ENCODE assay signal across 1 fruit fly cellular context in the genomic region with DNA sequence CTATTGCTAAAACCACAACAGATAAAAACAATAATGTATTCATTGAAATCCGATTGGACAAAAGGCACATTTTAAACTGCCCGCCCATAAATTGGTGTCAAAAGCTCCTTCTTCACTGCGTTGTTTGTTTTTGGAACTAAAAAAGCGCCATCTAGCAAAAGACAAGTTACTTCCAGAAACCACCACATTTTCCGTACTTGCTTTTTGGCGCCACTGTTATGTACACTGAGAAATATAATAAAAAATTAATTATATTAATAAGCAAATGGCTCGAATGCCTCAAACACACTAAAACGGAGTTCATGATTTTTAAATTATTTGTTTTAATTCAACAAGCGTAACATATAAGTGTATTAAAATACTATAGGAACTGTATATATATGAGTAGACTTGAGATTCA.
A peak's percentile ranks its signal among the peaks of the same experiment; 100 is the strongest.
TF ChIP-seq lines count a peak whose summit lies in the region.

No protein-coding gene starts in this region.

TF ChIP-seq in whole organism, embryonic, 481 proteins besides CTCF, POLR2A, EP300 and RAD21 (continued from another document and continues in another):
- peak; percentile 90 for TF ChIP-seq zfh1 (GFP tag; IDR thresholded peaks at IDR 0.05; lab: Robert Waterston, UW)
- peak; percentile 52 for TF ChIP-seq Ravus (GFP tag; IDR thresholded peaks at IDR 0.05; lab: Robert Waterston, UW)
- TF ChIP-seq aop (GFP tag; IDR thresholded peaks at IDR 0.05; lab: Robert Waterston, UW) = no peak
- peak; percentile 82 for TF ChIP-seq ap (GFP tag; IDR thresholded peaks at IDR 0.05; lab: Robert Waterston, UW)
- TF ChIP-seq CG11456 (GFP tag; IDR thresholded peaks at IDR 0.05; lab: Robert Waterston, UW) = peak; percentile 97
- TF ChIP-seq CG4282 (GFP tag; optimal IDR thresholded peaks at IDR 0.05; lab: Kevin White, UChicago) = peak; percentile 29
- TF ChIP-seq run (tag; optimal IDR thresholded peaks at IDR 0.05; lab: Kevin White, UChicago) = peak; percentile 70
- peak; percentile 89 for TF ChIP-seq sisA (GFP tag; IDR thresholded peaks at IDR 0.05; lab: Robert Waterston, UW)
- TF ChIP-seq CG10366 (GFP tag; IDR thresholded peaks at IDR 0.05; lab: Robert Waterston, UW) = peak; percentile 88
- peak; percentile 81 for TF ChIP-seq zen (tag; optimal IDR thresholded peaks at IDR 0.05; lab: Kevin White, UChicago)
- no peak for TF ChIP-seq crol (GFP tag; IDR thresholded peaks at IDR 0.05; lab: Robert Waterston, UW)
- TF ChIP-seq da (GFP tag; optimal IDR thresholded peaks at IDR 0.05; lab: Kevin White, UChicago) = peak; percentile 26
- peak; percentile 76 for TF ChIP-seq CG15601 (tag; optimal IDR thresholded peaks at IDR 0.05; lab: Kevin White, UChicago)
- peak; percentile 77 for TF ChIP-seq CG4730 (GFP tag; IDR thresholded peaks at IDR 0.05; lab: Robert Waterston, UW)
- peak; percentile 41; the same call in 1 of the 2 replicates for TF ChIP-seq ato (GFP tag; IDR thresholded peaks at IDR 0.05; lab: Robert Waterston, UW; ENCODE audit: partially characterized antibody)
- peak; percentile 78 for TF ChIP-seq ind (GFP tag; optimal IDR thresholded peaks at IDR 0.05; lab: Kevin White, UChicago)
- peak; percentile 79 for TF ChIP-seq CG2120 (GFP tag; optimal IDR thresholded peaks at IDR 0.05; lab: Kevin White, UChicago)
- no peak for TF ChIP-seq unc-4 (GFP tag; IDR thresholded peaks at IDR 0.05; lab: Robert Waterston, UW; ENCODE audit: partially characterized antibody)
- TF ChIP-seq p53 (GFP tag; optimal IDR thresholded peaks at IDR 0.05; lab: Kevin White, UChicago) = peak; percentile 50
- peak; percentile 95 for TF ChIP-seq Dp (GFP tag; optimal IDR thresholded peaks at IDR 0.05; lab: Kevin White, UChicago)
- peak; percentile 55 for TF ChIP-seq tup (GFP tag; optimal IDR thresholded peaks at IDR 0.05; lab: Kevin White, UChicago)
- TF ChIP-seq insv (GFP tag; optimal IDR thresholded peaks at IDR 0.05; lab: Kevin White, UChicago) = peak in 1 of 2 experiments; percentile 70
- peak; percentile 54 for TF ChIP-seq CG3407 (GFP tag; optimal IDR thresholded peaks at IDR 0.05; lab: Kevin White, UChicago)
- TF ChIP-seq CG12155 (GFP tag; optimal IDR thresholded peaks at IDR 0.05; lab: Kevin White, UChicago) = peak; percentile 64
- TF ChIP-seq CG14667 (GFP tag; IDR thresholded peaks at IDR 0.05; lab: Robert Waterston, UW) = peak; percentile 75
- no peak for TF ChIP-seq Tbp (GFP tag; optimal IDR thresholded peaks at IDR 0.05; lab: Kevin White, UChicago)
- TF ChIP-seq otp (GFP tag; IDR thresholded peaks at IDR 0.05; lab: Robert Waterston, UW) = peak; percentile 85
- TF ChIP-seq jumu (GFP tag; optimal IDR thresholded peaks at IDR 0.05; lab: Kevin White, UChicago) = peak; percentile 26
- TF ChIP-seq rib (GFP tag; IDR thresholded peaks at IDR 0.05; lab: Robert Waterston, UW) = peak; percentile 24; the same call in 1 of the 2 replicates
- no peak for TF ChIP-seq CG13894 (tag; optimal IDR thresholded peaks at IDR 0.05; lab: Kevin White, UChicago)
- peak; percentile 59 for TF ChIP-seq CG11723 (GFP tag; optimal IDR thresholded peaks at IDR 0.05; lab: Kevin White, UChicago)
- TF ChIP-seq MESR4 (GFP tag; optimal IDR thresholded peaks at IDR 0.05; lab: Kevin White, UChicago) = peak; percentile 4
- peak; percentile 72 for TF ChIP-seq Taf1 (GFP tag; IDR thresholded peaks at IDR 0.05; lab: Robert Waterston, UW)
- peak; percentile 92 for TF ChIP-seq CG17359 (tag; optimal IDR thresholded peaks at IDR 0.05; lab: Kevin White, UChicago)
- TF ChIP-seq gsb-n (tag; optimal IDR thresholded peaks at IDR 0.05; lab: Kevin White, UChicago) = peak; percentile 75
- peak; percentile 62 for TF ChIP-seq Atf-2 (GFP tag; optimal IDR thresholded peaks at IDR 0.05; lab: Kevin White, UChicago)
- TF ChIP-seq BtbVII (GFP tag; optimal IDR thresholded peaks at IDR 0.05; lab: Kevin White, UChicago) = peak; percentile 65
- TF ChIP-seq Asciz (GFP tag; optimal IDR thresholded peaks at IDR 0.05; lab: Kevin White, UChicago) = peak; percentile 77
- peak; percentile 70 for TF ChIP-seq odd (GFP tag; optimal IDR thresholded peaks at IDR 0.05; lab: Kevin White, UChicago)
- peak; percentile 86 for TF ChIP-seq lmd (GFP tag; IDR thresholded peaks at IDR 0.05; lab: Robert Waterston, UW)
- peak; percentile 62; the same call in 1 of the 2 replicates for TF ChIP-seq ham (GFP tag; IDR thresholded peaks at IDR 0.05; lab: Robert Waterston, UW)
- peak; percentile 91 for TF ChIP-seq PHDP (tag; optimal IDR thresholded peaks at IDR 0.05; lab: Kevin White, UChicago)
- TF ChIP-seq Deaf1 (tag; optimal IDR thresholded peaks at IDR 0.05; lab: Kevin White, UChicago) = peak; percentile 59
- TF ChIP-seq CG9797 (GFP tag; optimal IDR thresholded peaks at IDR 0.05; lab: Kevin White, UChicago) = no peak
- TF ChIP-seq Dbx (GFP tag; IDR thresholded peaks at IDR 0.05; lab: Robert Waterston, UW) = peak; percentile 88
- no peak for TF ChIP-seq Adf1 (GFP tag; IDR thresholded peaks at IDR 0.05; lab: Robert Waterston, UW)
- TF ChIP-seq gcm2 (GFP tag; optimal IDR thresholded peaks at IDR 0.05; lab: Kevin White, UChicago) = peak; percentile 39
- TF ChIP-seq chm (GFP tag; IDR thresholded peaks at IDR 0.05; lab: Robert Waterston, UW) = peak; percentile 87
- peak; percentile 81 for TF ChIP-seq CG12942 (GFP tag; optimal IDR thresholded peaks at IDR 0.05; lab: Kevin White, UChicago)
- peak; percentile 78 for TF ChIP-seq CG8944 (GFP tag; optimal IDR thresholded peaks at IDR 0.05; lab: Kevin White, UChicago)
- TF ChIP-seq CG4404 (GFP tag; IDR thresholded peaks at IDR 0.05; lab: Robert Waterston, UW) = no peak
- peak; percentile 84 for TF ChIP-seq CG32772 (GFP tag; IDR thresholded peaks at IDR 0.05; lab: Robert Waterston, UW)
- TF ChIP-seq CG12219 (GFP tag; optimal IDR thresholded peaks at IDR 0.05; lab: Kevin White, UChicago) = peak; percentile 65
- peak; percentile 20; the same call in 1 of the 2 replicates for TF ChIP-seq gt (GFP tag; IDR thresholded peaks at IDR 0.05; lab: Robert Waterston, UW)
- TF ChIP-seq nom (GFP tag; optimal IDR thresholded peaks at IDR 0.05; lab: Kevin White, UChicago) = no peak
- peak; percentile 12 for TF ChIP-seq CG15011 (GFP tag; optimal IDR thresholded peaks at IDR 0.05; lab: Kevin White, UChicago)
- TF ChIP-seq stc (GFP tag; IDR thresholded peaks at IDR 0.05; lab: Robert Waterston, UW) = peak; percentile 79
- no peak for TF ChIP-seq HLH4C (GFP tag; IDR thresholded peaks at IDR 0.05; lab: Robert Waterston, UW; ENCODE audit: partially characterized antibody)
- TF ChIP-seq shn (GFP tag; optimal IDR thresholded peaks at IDR 0.05; lab: Kevin White, UChicago) = peak; percentile 39
- peak; percentile 77 for TF ChIP-seq ttk (GFP tag; IDR thresholded peaks at IDR 0.05; lab: Robert Waterston, UW)
- no peak for TF ChIP-seq Kr (GFP tag; optimal IDR thresholded peaks at IDR 0.05; lab: Kevin White, UChicago)
- TF ChIP-seq NK7.1 (GFP tag; optimal IDR thresholded peaks at IDR 0.05; lab: Kevin White, UChicago) = no peak
- peak; percentile 74 for TF ChIP-seq CG7372 (GFP tag; IDR thresholded peaks at IDR 0.05; lab: Robert Waterston, UW)
- TF ChIP-seq CG8388 (GFP tag; optimal IDR thresholded peaks at IDR 0.05; lab: Kevin White, UChicago) = peak; percentile 74
- peak; percentile 56; the same call in 2 of the 3 replicates for TF ChIP-seq croc (GFP tag; conservative IDR thresholded peaks at IDR 0.05; lab: Robert Waterston, UW)
- peak; percentile 46 for TF ChIP-seq repo (GFP tag; optimal IDR thresholded peaks at IDR 0.05; lab: Kevin White, UChicago)
- TF ChIP-seq Hey (tag; optimal IDR thresholded peaks at IDR 0.05; lab: Kevin White, UChicago) = no peak
- TF ChIP-seq sim (GFP tag; IDR thresholded peaks at IDR 0.05; lab: Robert Waterston, UW) = 0 out of 2 replicates have a peak, but pooled peaks have one; percentile 35
- TF ChIP-seq Fer1 (GFP tag; optimal IDR thresholded peaks at IDR 0.05; lab: Kevin White, UChicago) = no peak
- TF ChIP-seq CG17912 (GFP tag; optimal IDR thresholded peaks at IDR 0.05; lab: Kevin White, UChicago) = peak; percentile 66
- TF ChIP-seq Lhr (GFP tag; optimal IDR thresholded peaks at IDR 0.05; lab: Kevin White, UChicago) = peak; percentile 81
- peak; percentile 67 for TF ChIP-seq CG31365 (tag; optimal IDR thresholded peaks at IDR 0.05; lab: Kevin White, UChicago)
- TF ChIP-seq CG3995 (GFP tag; optimal IDR thresholded peaks at IDR 0.05; lab: Kevin White, UChicago) = peak; percentile 6
- TF ChIP-seq lov (optimal IDR thresholded peaks at IDR 0.05; lab: Kevin White, UChicago) = no peak
- peak; percentile 83; the same call in 2 of the 3 replicates for TF ChIP-seq lov (GFP tag; IDR thresholded peaks at IDR 0.05; lab: Robert Waterston, UW)
- peak; percentile 77 for TF ChIP-seq CG13424 (tag; optimal IDR thresholded peaks at IDR 0.05; lab: Kevin White, UChicago)
- no peak for TF ChIP-seq luna (GFP tag; optimal IDR thresholded peaks at IDR 0.05; lab: Kevin White, UChicago)
- TF ChIP-seq scrt (GFP tag; optimal IDR thresholded peaks at IDR 0.05; lab: Kevin White, UChicago) = peak; percentile 57
- peak; percentile 37 for TF ChIP-seq CrebB (tag; optimal IDR thresholded peaks at IDR 0.05; lab: Kevin White, UChicago)
- TF ChIP-seq jing (GFP tag; optimal IDR thresholded peaks at IDR 0.05; lab: Kevin White, UChicago) = peak; percentile 66
- peak; percentile 71; the same call in 1 of the 3 replicates for TF ChIP-seq CG3726 (GFP tag; IDR thresholded peaks at IDR 0.05; lab: Robert Waterston, UW)
- TF ChIP-seq eyg (GFP tag; optimal IDR thresholded peaks at IDR 0.05; lab: Kevin White, UChicago) = peak; percentile 54
- TF ChIP-seq CG31224 (GFP tag; IDR thresholded peaks at IDR 0.05; lab: Robert Waterston, UW) = peak; percentile 71
- peak; percentile 87 for TF ChIP-seq Fer3 (tag; optimal IDR thresholded peaks at IDR 0.05; lab: Kevin White, UChicago)
- TF ChIP-seq eve (GFP tag; optimal IDR thresholded peaks at IDR 0.05; lab: Kevin White, UChicago) = no peak
- peak; percentile 62 for TF ChIP-seq twi (tag; optimal IDR thresholded peaks at IDR 0.05; lab: Kevin White, UChicago)
- peak; percentile 46 for TF ChIP-seq Myb (GFP tag; optimal IDR thresholded peaks at IDR 0.05; lab: Kevin White, UChicago)
- peak; percentile 66 for TF ChIP-seq Vsx1 (GFP tag; optimal IDR thresholded peaks at IDR 0.05; lab: Kevin White, UChicago)
- TF ChIP-seq CG15696 (tag; optimal IDR thresholded peaks at IDR 0.05; lab: Kevin White, UChicago) = peak; percentile 86
- TF ChIP-seq CG2199 (GFP tag; IDR thresholded peaks at IDR 0.05; lab: Robert Waterston, UW) = peak; percentile 92; the same call in 2 of the 3 replicates
- TF ChIP-seq Ets97D (GFP tag; optimal IDR thresholded peaks at IDR 0.05; lab: Kevin White, UChicago) = peak; percentile 51
- peak; percentile 74 for TF ChIP-seq CG3847 (GFP tag; IDR thresholded peaks at IDR 0.05; lab: Robert Waterston, UW)
- TF ChIP-seq caup (GFP tag; optimal IDR thresholded peaks at IDR 0.05; lab: Kevin White, UChicago; ENCODE audit: severe bottlenecking) = peak; percentile 83
- peak; percentile 69 for TF ChIP-seq NC2β (GFP tag; optimal IDR thresholded peaks at IDR 0.05; lab: Kevin White, UChicago)
- peak; percentile 23 for TF ChIP-seq Usf (GFP tag; optimal IDR thresholded peaks at IDR 0.05; lab: Kevin White, UChicago)
- peak; percentile 31; the same call in 1 of the 2 replicates for TF ChIP-seq Lim3 (GFP tag; IDR thresholded peaks at IDR 0.05; lab: Robert Waterston, UW)
- peak; percentile 48; the same call in 1 of the 2 replicates for TF ChIP-seq klu (GFP tag; IDR thresholded peaks at IDR 0.05; lab: Robert Waterston, UW)
- peak; percentile 58 for TF ChIP-seq CG1529 (GFP tag; optimal IDR thresholded peaks at IDR 0.05; lab: Kevin White, UChicago)
- no peak for TF ChIP-seq D (optimal IDR thresholded peaks at IDR 0.05; lab: Kevin White, UChicago)
- peak; percentile 57 for TF ChIP-seq D (GFP tag; optimal IDR thresholded peaks at IDR 0.05; lab: Kevin White, UChicago)
- no peak for TF ChIP-seq Hr78 (GFP tag; optimal IDR thresholded peaks at IDR 0.05; lab: Kevin White, UChicago)
- TF ChIP-seq Jarid2 (GFP tag; optimal IDR thresholded peaks at IDR 0.05; lab: Kevin White, UChicago) = peak; percentile 62
- TF ChIP-seq CG1024 (GFP tag; IDR thresholded peaks at IDR 0.05; lab: Robert Waterston, UW) = peak; percentile 82
- peak; percentile 77 for TF ChIP-seq ranshi (GFP tag; IDR thresholded peaks at IDR 0.05; lab: Robert Waterston, UW)
- TF ChIP-seq CG4707 (GFP tag; optimal IDR thresholded peaks at IDR 0.05; lab: Kevin White, UChicago) = peak; percentile 64
- peak; percentile 90 for TF ChIP-seq CG12391 (tag; optimal IDR thresholded peaks at IDR 0.05; lab: Kevin White, UChicago)
- TF ChIP-seq CG10462 (GFP tag; optimal IDR thresholded peaks at IDR 0.05; lab: Kevin White, UChicago) = peak; percentile 66
- no peak for TF ChIP-seq gro (GFP tag; optimal IDR thresholded peaks at IDR 0.05; lab: Kevin White, UChicago)
- TF ChIP-seq CG3838 (GFP tag; optimal IDR thresholded peaks at IDR 0.05; lab: Kevin White, UChicago) = peak; percentile 46
- TF ChIP-seq kah (GFP tag; optimal IDR thresholded peaks at IDR 0.05; lab: Kevin White, UChicago) = peak; percentile 68
- peak; percentile 59 for TF ChIP-seq Side (GFP tag; optimal IDR thresholded peaks at IDR 0.05; lab: Kevin White, UChicago)
- TF ChIP-seq bab2 (GFP tag; optimal IDR thresholded peaks at IDR 0.05; lab: Kevin White, UChicago) = peak; percentile 74
- TF ChIP-seq Doc2 (GFP tag; IDR thresholded peaks at IDR 0.05; lab: Robert Waterston, UW) = peak; percentile 67; the same call in 1 of the 2 replicates
- TF ChIP-seq CG14710 (tag; optimal IDR thresholded peaks at IDR 0.05; lab: Kevin White, UChicago) = peak; percentile 80
- no peak for TF ChIP-seq CG7357 (GFP tag; IDR thresholded peaks at IDR 0.05; lab: Robert Waterston, UW)
- TF ChIP-seq sob (GFP tag; IDR thresholded peaks at IDR 0.05; lab: Robert Waterston, UW) = peak; percentile 92
- no peak for TF ChIP-seq hbn (GFP tag; IDR thresholded peaks at IDR 0.05; lab: Robert Waterston, UW; ENCODE audit: partially characterized antibody)
- TF ChIP-seq tap (tag; optimal IDR thresholded peaks at IDR 0.05; lab: Kevin White, UChicago) = peak; percentile 77
- peak; percentile 79 for TF ChIP-seq Hsf (GFP tag; optimal IDR thresholded peaks at IDR 0.05; lab: Kevin White, UChicago)
- TF ChIP-seq prd (optimal IDR thresholded peaks at IDR 0.05; lab: Kevin White, UChicago) = no peak
- peak; percentile 88 for TF ChIP-seq prd (GFP tag; IDR thresholded peaks at IDR 0.05; lab: Robert Waterston, UW)
- peak; percentile 57 for TF ChIP-seq chn (GFP tag; optimal IDR thresholded peaks at IDR 0.05; lab: Kevin White, UChicago)
- no peak for TF ChIP-seq tna (GFP tag; IDR thresholded peaks at IDR 0.05; lab: Robert Waterston, UW; ENCODE audit: partially characterized antibody)
- TF ChIP-seq chif (GFP tag; optimal IDR thresholded peaks at IDR 0.05; lab: Kevin White, UChicago) = peak; percentile 50 to 78
- peak; percentile 12 for TF ChIP-seq CG11398 (GFP tag; optimal IDR thresholded peaks at IDR 0.05; lab: Kevin White, UChicago)
